Worm (Caenorhabditis elegans): ENCODE data around the gene Y41D4A.6.

- TF ChIP-seq zag-1 (tag; optimal IDR thresholded peaks at IDR 0.05), result no peak
- TF ChIP-seq fkh-10 (GFP tag; optimal IDR thresholded peaks at IDR 0.05), result no peak
- TF ChIP-seq aly-2 (tag; optimal IDR thresholded peaks at IDR 0.05), result no peak
- no peak for TF ChIP-seq mdl-1 (tag; optimal IDR thresholded peaks at IDR 0.05)
- no peak for TF ChIP-seq ceh-16 (tag; optimal IDR thresholded peaks at IDR 0.05)
- no peak for TF ChIP-seq ceh-28 (tag; optimal IDR thresholded peaks at IDR 0.05)
- no peak for TF ChIP-seq skn-1 (tag; optimal IDR thresholded peaks at IDR 0.05)
- no peak for TF ChIP-seq elt-3 (tag; optimal IDR thresholded peaks at IDR 0.05)
Measured at ce11 chrIV:1781559-1781958, 36.3 kb upstream of the Y41D4A.6 start, which contains the start of gene frpr-19.

All from whole organism, L3 larva.